Worm (Caenorhabditis elegans): ENCODE measurements around the gene dmsr-9.

DNA sequence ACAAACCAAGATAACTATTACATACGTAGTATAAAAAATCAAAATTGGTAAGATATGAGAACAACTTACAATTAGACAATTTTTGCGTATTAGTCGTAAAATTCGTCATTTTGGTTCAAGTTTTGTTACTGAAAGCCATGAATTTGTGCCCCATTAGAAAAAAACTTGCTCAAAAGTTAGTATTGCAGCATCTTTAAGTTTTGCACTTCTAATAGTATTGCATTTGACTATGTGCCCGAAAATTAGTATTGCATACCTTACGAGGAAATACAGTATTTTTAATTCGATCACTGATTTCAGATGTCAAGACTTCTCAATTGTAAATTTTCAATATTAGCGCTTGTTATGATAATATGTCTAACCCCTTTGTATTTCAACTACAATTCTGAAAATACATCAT, 22.0 kb upstream of the dmsr-9 start, which contains the start of gene T15B7.8:
- TF ChIP-seq snpc-4 (tag; optimal IDR thresholded peaks at IDR 0.05) = no peak
- TF ChIP-seq ZK546.5 (tag; optimal IDR thresholded peaks at IDR 0.05) = no peak
- TF ChIP-seq ztf-11 (tag; optimal IDR thresholded peaks at IDR 0.05) = no peak
- TF ChIP-seq ceh-82 (tag; optimal IDR thresholded peaks at IDR 0.05) = no peak
- TF ChIP-seq ama-1 (optimal IDR thresholded peaks at IDR 0.05) = no peak
- no peak for TF ChIP-seq ceh-16 (tag; optimal IDR thresholded peaks at IDR 0.05)
- no peak for TF ChIP-seq nhr-11 (tag; optimal IDR thresholded peaks at IDR 0.05)
